Fruit fly (Drosophila melanogaster): ENCODE data around the gene CG14015.

- TF ChIP-seq Pif1A (GFP tag; optimal IDR thresholded peaks at IDR 0.05) = no peak
- TF ChIP-seq gl (tag; optimal IDR thresholded peaks at IDR 0.05) = no peak
- TF ChIP-seq CG8159 (tag; optimal IDR thresholded peaks at IDR 0.05) = peak; percentile 56
- TF ChIP-seq CG12605 (GFP tag; IDR thresholded peaks at IDR 0.05) = no peak
- no peak for TF ChIP-seq CG14655 (GFP tag; optimal IDR thresholded peaks at IDR 0.05)
- TF ChIP-seq EcR (GFP tag; optimal IDR thresholded peaks at IDR 0.05) = no peak
- TF ChIP-seq Pif1B (GFP tag; optimal IDR thresholded peaks at IDR 0.05) = no peak
- TF ChIP-seq CG4496 (GFP tag; IDR thresholded peaks at IDR 0.05) = no peak
- TF ChIP-seq CG10348 (GFP tag; IDR thresholded peaks at IDR 0.05) = no peak
- no peak for TF ChIP-seq CG13204 (GFP tag; optimal IDR thresholded peaks at IDR 0.05)
- peak; percentile 27 for TF ChIP-seq CG15710 (tag; optimal IDR thresholded peaks at IDR 0.05)
- TF ChIP-seq Snoo (tag; optimal IDR thresholded peaks at IDR 0.05) = no peak
- no peak for TF ChIP-seq D1 (tag; optimal IDR thresholded peaks at IDR 0.05)
Observed at dm6 chr2L:5507082-5507481, 31.9 kb downstream of the CG14015 start.
